Fruit fly (Drosophila melanogaster): ENCODE data around the gene CG8773.

CG8773 gene

dm6 chr3R:13333031-13333430, 38.5 kb downstream of the CG8773 start:
- no peak for TF ChIP-seq CG6163 (GFP tag; IDR thresholded peaks at IDR 0.05)
- no peak for TF ChIP-seq svp (GFP tag)
- no peak for TF ChIP-seq Hr39 (GFP tag; optimal IDR thresholded peaks at IDR 0.05)
- TF ChIP-seq vri (GFP tag; optimal IDR thresholded peaks at IDR 0.05) = no peak
- TF ChIP-seq ss (GFP tag; optimal IDR thresholded peaks at IDR 0.05) = no peak
- no peak for TF ChIP-seq acj6 (GFP tag; optimal IDR thresholded peaks at IDR 0.05)
- no peak for TF ChIP-seq CG15336 (GFP tag; IDR thresholded peaks at IDR 0.05)
- TF ChIP-seq dsx (GFP tag; optimal IDR thresholded peaks at IDR 0.05; ENCODE audit: poor library complexity, severe bottlenecking) = no peak
- no peak for TF ChIP-seq salr (GFP tag; optimal IDR thresholded peaks at IDR 0.05)
- no peak for TF ChIP-seq CG8119 (GFP tag; IDR thresholded peaks at IDR 0.05)

- no peak for TF ChIP-seq OdsH (GFP tag; optimal IDR thresholded peaks at IDR 0.05)
- no peak for TF ChIP-seq dac (GFP tag; optimal IDR thresholded peaks at IDR 0.05)
- TF ChIP-seq Hr4 (GFP tag; optimal IDR thresholded peaks at IDR 0.05) = no peak
- no peak for TF ChIP-seq CG8319 (GFP tag; optimal IDR thresholded peaks at IDR 0.05)
- TF ChIP-seq Sox14 (GFP tag; optimal IDR thresholded peaks at IDR 0.05) = no peak
Observed at dm6 chr3R:13334007-13334406, 39.5 kb downstream of the CG8773 start, which contains the start of gene PK2-R2. TSS of gene PK2-R2 (minus strand) at chr3R:13334166.

- TF ChIP-seq acj6 (GFP tag; optimal IDR thresholded peaks at IDR 0.05) (no peak), CG6163 (GFP tag; IDR thresholded peaks at IDR 0.05) (no peak), cyc (GFP tag; optimal IDR thresholded peaks at IDR 0.05) (no peak), CG6808 (GFP tag; optimal IDR thresholded peaks at IDR 0.05) (no peak), CG11294 (GFP tag; IDR thresholded peaks at IDR 0.05) (no peak), Ets21C (GFP tag; optimal IDR thresholded peaks at IDR 0.05) (no peak), fd85E (GFP tag; optimal IDR thresholded peaks at IDR 0.05) (no peak), Eip75B (GFP tag; optimal IDR thresholded peaks at IDR 0.05) (no peak)
Observed at dm6 chr3R:13338030-13338429, 43.5 kb downstream of the CG8773 start, which contains the start of gene PK2-R1. TSS of gene PK2-R1 (plus strand) at chr3R:13338330.

Data from whole organism, prepupa.